Worm (Caenorhabditis elegans): ENCODE data around the gene C10C6.3.

The C10C6.3 gene

DNA sequence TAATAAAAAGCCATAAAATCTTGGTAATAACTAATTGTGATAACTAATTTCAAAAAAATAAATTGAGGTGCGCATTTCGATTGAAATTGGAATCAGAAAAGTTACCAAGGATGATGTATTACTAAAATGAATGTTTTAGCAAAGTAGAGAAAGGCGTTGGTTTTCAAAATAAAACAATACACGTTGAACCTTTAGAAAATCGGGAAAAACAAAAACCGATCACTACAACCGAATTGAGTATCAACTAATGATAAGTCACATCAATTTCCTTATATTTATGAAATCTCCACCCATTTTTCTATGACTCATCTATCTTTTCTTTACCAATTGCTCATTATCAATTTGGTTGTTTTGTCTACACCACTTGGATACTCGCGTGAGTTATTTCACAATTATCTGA lies 35.4 kb upstream of the C10C6.3 start, which contains the start of gene H21P03.10:
H21P03.10 (plus strand) TSS at position 301 of the 400 bp plus-strand sequence.
- TF ChIP-seq unc-39 (tag; optimal IDR thresholded peaks at IDR 0.05): no peak
- no peak for TF ChIP-seq daf-19 (GFP tag; conservative IDR thresholded peaks at IDR 0.05)
- no peak for TF ChIP-seq unc-62 (GFP tag; optimal IDR thresholded peaks at IDR 0.05 in 1 of 2)
- TF ChIP-seq unc-62 (tag; optimal IDR thresholded peaks at IDR 0.05): no peak
- TF ChIP-seq nhr-111 (GFP tag; optimal IDR thresholded peaks at IDR 0.05): no peak
- TF ChIP-seq mdl-1 (tag; optimal IDR thresholded peaks at IDR 0.05): no peak
- no peak for TF ChIP-seq unc-130 (GFP tag; optimal IDR thresholded peaks at IDR 0.05)
- TF ChIP-seq ceh-28 (tag; optimal IDR thresholded peaks at IDR 0.05): no peak
- no peak for TF ChIP-seq zfp-2 (tag; optimal IDR thresholded peaks at IDR 0.05)
- TF ChIP-seq F26F4.8 (GFP tag; conservative IDR thresholded peaks at IDR 0.05): no peak
- no peak for TF ChIP-seq aha-1 (tag)

DNA sequence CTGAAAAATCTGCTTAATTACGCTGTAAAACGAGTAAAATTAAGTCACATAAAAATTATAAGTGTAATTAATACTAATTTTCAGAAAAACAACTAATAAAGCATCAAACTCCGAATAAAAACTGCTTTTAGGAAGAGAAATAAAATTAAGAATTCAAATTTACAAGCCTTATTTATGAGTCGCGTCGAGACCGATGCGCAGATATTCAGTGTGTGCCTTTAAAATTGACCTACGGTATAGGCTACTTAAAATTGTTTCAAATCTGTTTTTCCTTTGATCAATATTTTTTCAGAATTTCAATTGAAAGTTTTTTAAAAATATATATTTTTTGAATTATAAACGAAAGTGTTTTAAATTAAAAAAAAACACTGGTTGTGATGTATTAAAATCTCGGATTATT lies 33.1 kb upstream of the C10C6.3 start, which contains the start of gene sms-1:
sms-1 (minus strand) TSS at position 6 of the 400 bp plus-strand sequence.
- TF ChIP-seq madf-5 (GFP tag; IDR thresholded peaks at IDR 0.05) (no peak), unc-130 (GFP tag; optimal IDR thresholded peaks at IDR 0.05) (no peak), lin-38 (GFP tag; IDR thresholded peaks at IDR 0.05) (no peak), mxl-2 (GFP tag; conservative IDR thresholded peaks at IDR 0.05) (no peak), F26F4.8 (GFP tag; conservative IDR thresholded peaks at IDR 0.05) (no peak), daf-19 (GFP tag; conservative IDR thresholded peaks at IDR 0.05) (no peak), tag-97 (GFP tag; IDR thresholded peaks at IDR 0.05) (no peak), nhr-237 (tag; optimal IDR thresholded peaks at IDR 0.05) (no peak), fos-1 (tag; optimal IDR thresholded peaks at IDR 0.05) (no peak)

DNA sequence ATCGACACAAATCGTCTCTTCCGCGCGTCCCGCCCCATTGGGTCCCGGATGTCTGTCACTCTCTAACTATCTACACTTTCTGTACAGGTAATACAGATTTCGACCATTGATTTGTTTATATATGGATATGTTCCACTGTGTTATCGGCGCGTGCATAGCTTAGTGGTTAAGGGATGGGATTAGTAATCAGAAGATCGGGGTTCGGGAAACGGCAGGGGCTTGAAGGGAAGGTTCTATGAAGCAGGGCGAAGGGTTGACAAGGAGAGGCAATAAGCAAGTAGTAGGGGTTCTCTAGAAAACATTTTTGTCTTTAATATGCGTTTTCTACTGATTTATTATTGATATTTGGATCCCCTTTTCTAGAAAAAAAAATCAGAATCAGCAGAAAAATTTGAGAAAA lies 32.3 kb upstream of the C10C6.3 start:
- TF ChIP-seq Y48G9A.11 (GFP tag; IDR thresholded peaks at IDR 0.05) (0 out of 2 replicates have a peak, but pooled peaks have one; percentile 6), Y105C5A.15 (GFP tag; IDR thresholded peaks at IDR 0.05) (0 out of 2 replicates have a peak, but pooled peaks have one; percentile 42), lin-38 (GFP tag; IDR thresholded peaks at IDR 0.05) (peak; percentile 48)

DNA sequence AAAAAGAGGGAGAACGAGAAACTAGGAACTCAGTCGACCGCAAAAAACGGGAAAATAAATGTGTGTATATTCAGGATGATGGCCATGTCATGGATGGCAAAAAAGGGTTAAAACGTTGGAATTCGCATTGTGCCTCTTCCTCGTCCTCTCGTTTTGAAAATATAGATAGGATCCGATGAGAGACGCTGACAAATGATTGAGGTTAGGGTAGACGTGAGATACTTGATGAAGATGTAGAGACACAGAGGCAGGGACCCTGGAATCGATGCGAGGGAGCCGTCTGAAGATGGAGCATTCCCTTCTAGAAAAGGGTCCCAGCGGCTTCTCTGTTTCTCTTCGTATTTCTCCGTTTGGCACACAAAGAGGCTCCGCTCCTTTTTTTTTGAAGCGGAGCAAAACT lies 29.9 kb upstream of the C10C6.3 start:
- TF ChIP-seq ces-1 (GFP tag; optimal IDR thresholded peaks at IDR 0.05) (peak; percentile 22), ceh-28 (tag; optimal IDR thresholded peaks at IDR 0.05) (peak; percentile 20), D1046.2 (GFP tag; IDR thresholded peaks at IDR 0.05) (no peak), lir-3 (tag; optimal IDR thresholded peaks at IDR 0.05) (no peak), ctbp-1 (GFP tag; IDR thresholded peaks at IDR 0.05) (peak; percentile 62; the same call in 1 of the 2 replicates), hmg-1.1 (GFP tag; IDR thresholded peaks at IDR 0.05) (peak; percentile 48; the same call in 1 of the 2 replicates), zfp-2 (tag; optimal IDR thresholded peaks at IDR 0.05) (no peak), ceh-62 (tag; optimal IDR thresholded peaks at IDR 0.05) (no peak), unc-62 (GFP tag; optimal IDR thresholded peaks at IDR 0.05 in 1 of 2) (peak in 1 of 2 experiments; percentile 68), unc-62 (tag; optimal IDR thresholded peaks at IDR 0.05) (no peak), lim-7 (GFP tag; IDR thresholded peaks at IDR 0.05) (no peak), mep-1 (tag; optimal IDR thresholded peaks at IDR 0.05) (peak; percentile 40), mes-2 (tag; optimal IDR thresholded peaks at IDR 0.05; ENCODE audit: poor library complexity, severe bottlenecking) (peak; percentile 18), mxl-2 (GFP tag; conservative IDR thresholded peaks at IDR 0.05) (no peak), nhr-111 (GFP tag; optimal IDR thresholded peaks at IDR 0.05) (no peak), rbr-2 (tag; optimal IDR thresholded peaks at IDR 0.05) (peak; percentile 35), madf-5 (GFP tag; IDR thresholded peaks at IDR 0.05) (no peak), lsy-2 (tag; optimal IDR thresholded peaks at IDR 0.05) (peak in 1 of 2 experiments; percentile 52), F37D6.2 (tag; optimal IDR thresholded peaks at IDR 0.05) (peak; percentile 21), spr-3 (GFP tag; optimal IDR thresholded peaks at IDR 0.05) (no peak), nhr-6 (tag; optimal IDR thresholded peaks at IDR 0.05) (no peak)

DNA sequence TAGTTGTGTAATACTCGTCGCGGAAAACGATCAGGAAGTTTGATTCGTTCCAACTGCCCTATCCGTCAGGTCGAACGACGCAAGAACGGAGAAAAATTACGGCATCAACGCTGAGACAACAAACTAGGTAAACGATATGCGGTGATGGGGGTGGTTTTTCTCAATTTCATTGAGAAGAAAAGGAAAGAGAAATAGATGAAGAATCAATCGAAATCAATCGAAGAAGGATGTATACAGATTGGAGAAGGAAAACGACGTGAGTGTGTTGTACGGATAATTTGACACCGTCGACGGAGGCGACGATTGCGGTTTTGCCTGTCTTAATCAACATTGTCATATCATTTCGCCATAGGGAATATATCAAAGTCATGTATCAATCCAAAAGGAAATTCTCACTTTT lies 28.9 kb upstream of the C10C6.3 start:
- peak in 1 of 2 experiments; percentile 37 for TF ChIP-seq unc-62 (GFP tag; optimal IDR thresholded peaks at IDR 0.05 in 1 of 2)
- no peak for TF ChIP-seq unc-62 (tag; optimal IDR thresholded peaks at IDR 0.05)
- no peak for TF ChIP-seq lin-15B (tag; optimal IDR thresholded peaks at IDR 0.05)
- TF ChIP-seq nhr-28 (tag; optimal IDR thresholded peaks at IDR 0.05): peak; percentile 15
- no peak for TF ChIP-seq mes-2 (tag; optimal IDR thresholded peaks at IDR 0.05; ENCODE audit: poor library complexity, severe bottlenecking)
- peak; percentile 0 for TF ChIP-seq mxl-3 (GFP tag; optimal IDR thresholded peaks at IDR 0.05)
- TF ChIP-seq spr-3 (GFP tag; optimal IDR thresholded peaks at IDR 0.05): no peak

Measured in whole organism, L4 larva.